Worm (Caenorhabditis elegans): ENCODE measurements around the gene col-19.

DNA sequence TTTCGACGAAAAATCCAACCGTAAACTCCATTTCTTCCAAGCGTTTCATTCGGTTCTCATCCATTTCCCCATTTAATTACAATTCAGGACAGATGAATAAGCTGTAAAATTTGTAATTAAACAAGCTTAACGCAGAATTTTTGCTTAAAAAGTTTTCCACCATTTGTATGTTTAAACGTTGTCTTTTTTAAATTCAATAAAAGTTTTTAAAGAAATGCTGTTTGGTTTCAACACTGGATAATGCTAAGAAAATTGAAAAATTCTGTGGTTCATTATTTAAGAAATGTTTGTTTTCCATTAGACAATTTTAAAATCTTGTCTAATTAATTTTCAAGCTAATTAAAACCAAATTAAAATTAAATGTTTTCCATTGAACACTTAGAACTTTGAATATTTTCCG lies 41.0 kb upstream of the col-19 start, which contains the start of gene R04A9.3:
- TF ChIP-seq ama-1 (optimal IDR thresholded peaks at IDR 0.05): no peak
- no peak for TF ChIP-seq pes-1 (GFP tag; IDR thresholded peaks at IDR 0.05)
- no peak for TF ChIP-seq hmbx-1 (tag; optimal IDR thresholded peaks at IDR 0.05)
- TF ChIP-seq ceh-36 (tag; optimal IDR thresholded peaks at IDR 0.05): no peak
- TF ChIP-seq aly-1 (tag; optimal IDR thresholded peaks at IDR 0.05): no peak
- no peak for TF ChIP-seq flt-1 (GFP tag; IDR thresholded peaks at IDR 0.05)
- no peak for TF ChIP-seq sea-1 (GFP tag; conservative IDR thresholded peaks at IDR 0.05)
- TF ChIP-seq ets-7 (tag; optimal IDR thresholded peaks at IDR 0.05): no peak
- TF ChIP-seq F13C5.2 (tag; optimal IDR thresholded peaks at IDR 0.05): no peak
